Worm (Caenorhabditis elegans) whole organism, L4 larva: ENCODE data around the gene Y22D7AL.3.

Experiments
- F49E8.2 ChIP-seq: sonication (generic microtip); optimal IDR thresholded peaks from 2 replicates; lab custom pipeline; 2016; ENCODE audit warnings: missing compliant biosample characterization, mild to moderate bottlenecking, missing genetic modification characterization, borderline replicate concordance
- Y105C5A.15 ChIP-seq: fragments of 200-800 bp; sonication (Bioruptor generic); IDR thresholded peaks from 2 replicates; pipeline ENCODE4 v1.3.6; 2022; ENCODE audit warnings: missing genetic modification characterization, missing compliant biosample characterization
- ama-1 ChIP-seq: fragments of 150-350 bp; optimal IDR thresholded peaks from 2 replicates; lab custom pipeline; 2014; ENCODE audit warnings: inconsistent platforms, mixed read lengths
- ces-1 ChIP-seq: fragments of 150-350 bp; sonication (generic microtip); optimal IDR thresholded peaks from 4 replicates; lab custom pipeline; 2014; ENCODE audit warnings: missing biosample characterization, missing genetic modification reagents, missing genetic modification characterization
- lin-15B ChIP-seq: fragments of 150-350 bp; sonication (generic microtip); optimal IDR thresholded peaks from 3 replicates; lab custom pipeline; 2014; ENCODE audit warnings: missing biosample characterization, missing genetic modification characterization
- lin-39 ChIP-seq: fragments of 150-350 bp; optimal IDR thresholded peaks from 2 replicates; lab custom pipeline; 2014; ENCODE audit warnings: missing biosample characterization, missing genetic modification reagents, missing genetic modification characterization
- pha-4 ChIP-seq, 2 experiments: fragments of 150-350 bp in 1 of 2; fragments of 200-800 bp in 1 of 2; sonication (Bioruptor generic) in 1 of 2; IDR thresholded peaks in 1 of 2; optimal IDR thresholded peaks in 1 of 2; 2 replicates each; pipeline versions ENCODE4 v1.3.6 to Lab custom; 2014 to 2022; ENCODE audit warnings: missing genetic modification characterization in 2 of 2, missing genetic modification reagents in 2 of 2, missing biosample characterization in 1 of 2, missing compliant biosample characterization in 1 of 2

- TF ChIP-seq Y105C5A.15 (GFP tag; lab: Robert Waterston, UW) (no peak), F49E8.2 (tag; lab: Kevin White, UChicago) (no peak), lin-15B (tag; lab: Kevin White, UChicago) (no peak), ces-1 (GFP tag; lab: Kevin White, UChicago) (no peak), ama-1 (lab: Kevin White, UChicago) (no peak), pha-4 (GFP tag; IDR thresholded peaks at IDR 0.05; lab: Robert Waterston, UW) (no peak), pha-4 (tag; optimal IDR thresholded peaks at IDR 0.05; lab: Kevin White, UChicago) (no peak), lin-39 (no peak)
Measured at ce11 chrIII:1607659-1608058, 33.6 kb upstream of the Y22D7AL.3 start.
